Worm (Caenorhabditis elegans) whole organism, midembryonic: Measurements from ENCODE around the gene K04A8.20.

ENCODE experiments used
- T22C8.4 ChIP-seq: fragments of 200-800 bp; sonication (Bioruptor generic); IDR thresholded peaks from 2 replicates; pipeline ENCODE4 v1.3.6; 2022; ENCODE audit warnings: missing genetic modification characterization, missing compliant biosample characterization
- cog-1 ChIP-seq: sonication (generic microtip); optimal IDR thresholded peaks from 2 replicates; lab custom pipeline; 2016; ENCODE audit warnings: missing genetic modification characterization, missing compliant biosample characterization
- flt-1 ChIP-seq: fragments of 200-800 bp; sonication (Bioruptor generic); IDR thresholded peaks from 2 replicates; pipeline ENCODE4 v1.3.6; 2022; ENCODE audit warnings: missing genetic modification characterization, missing compliant biosample characterization
- klf-2 ChIP-seq: fragments of 200-800 bp; sonication (Bioruptor generic); conservative IDR thresholded peaks from 2 replicates; pipeline ENCODE4 v1.3.6; 2022; ENCODE audit warnings: missing genetic modification reagents, missing genetic modification characterization, missing compliant biosample characterization
- med-1 ChIP-seq: sonication (generic microtip); optimal IDR thresholded peaks from 2 replicates; lab custom pipeline; 2017; ENCODE audit warnings: missing genetic modification characterization, mild to moderate bottlenecking, missing compliant biosample characterization, antibody characterized with exemption, missing genetic modification reagents; ENCODE audit not compliant: insufficient read depth
- ref-1 ChIP-seq: fragments of 200-800 bp; sonication (Bioruptor generic); conservative IDR thresholded peaks from 2 replicates; pipeline ENCODE4 v1.3.6; 2022; ENCODE audit warnings: missing genetic modification reagents, missing genetic modification characterization, missing compliant biosample characterization
- tab-1 ChIP-seq: fragments of 200-800 bp; sonication (Bioruptor generic); IDR thresholded peaks from 2 replicates; pipeline ENCODE4 v1.3.6; 2022; ENCODE audit warnings: missing genetic modification characterization, missing compliant biosample characterization
- ztf-23 ChIP-seq: fragments of 200-800 bp; sonication (Bioruptor generic); IDR thresholded peaks from 2 replicates; pipeline ENCODE4 v1.3.6; 2022; ENCODE audit warnings: missing genetic modification reagents, missing genetic modification characterization, missing compliant biosample characterization
- ztf-29 ChIP-seq: fragments of 200-800 bp; sonication (Bioruptor generic); IDR thresholded peaks from 2 replicates; pipeline ENCODE4 v1.3.6; 2022; ENCODE audit warnings: missing genetic modification reagents, missing genetic modification characterization, missing compliant biosample characterization

- no peak for TF ChIP-seq ref-1
- no peak for TF ChIP-seq klf-2
- no peak for TF ChIP-seq flt-1 (GFP tag; lab: Robert Waterston, UW)
- TF ChIP-seq med-1 = no peak
- no peak for TF ChIP-seq tab-1 (GFP tag; lab: Robert Waterston, UW)
- no peak for TF ChIP-seq ztf-29
- TF ChIP-seq cog-1 = no peak
- TF ChIP-seq T22C8.4 (GFP tag; lab: Robert Waterston, UW) = no peak
- no peak for TF ChIP-seq ztf-23 (GFP tag; lab: Robert Waterston, UW)
These were observed 31.7 kb upstream of the K04A8.20 start for ce11 chrV:6517305-6518224.
